Fruit fly (Drosophila melanogaster): Measurements from ENCODE around the gene CG14315.
A peak's percentile ranks its signal among the peaks of the same experiment; 100 is the strongest.

The CG14315 gene

DNA sequence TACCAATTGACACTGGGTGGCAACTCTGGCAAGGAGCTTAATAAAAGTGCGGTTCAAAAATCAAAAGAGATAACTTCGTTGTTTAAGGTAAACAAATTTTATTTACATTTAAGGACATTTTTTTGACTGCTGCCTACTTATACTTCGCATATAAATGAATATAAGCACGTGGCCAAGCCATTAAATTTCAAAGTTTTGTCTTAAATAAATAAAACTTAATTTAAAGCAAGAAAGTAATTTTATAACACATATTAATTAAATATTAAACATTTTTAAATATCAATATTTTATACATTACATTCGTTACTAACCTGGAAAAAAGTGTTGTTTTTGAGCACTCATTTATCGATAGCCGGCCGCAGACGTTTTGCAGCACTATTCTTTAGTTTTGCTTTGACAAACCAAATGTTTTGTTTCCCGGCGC is 30.2 kb downstream of the CG14315 start, which contains the start of the genes CG12321 and MED17 (continued):
- TF ChIP-seq Atf3 (GFP tag; optimal IDR thresholded peaks at IDR 0.05), result peak; percentile 22
- peak; percentile 88 for TF ChIP-seq CG18599 (GFP tag; optimal IDR thresholded peaks at IDR 0.05)
- no peak for TF ChIP-seq amos (GFP tag; IDR thresholded peaks at IDR 0.05; ENCODE audit: partially characterized antibody)
- peak; percentile 35 for TF ChIP-seq ERR (GFP tag; optimal IDR thresholded peaks at IDR 0.05)
- TF ChIP-seq CG3726 (GFP tag; IDR thresholded peaks at IDR 0.05), result peak; percentile 76; the same call in 2 of the 3 replicates
- no peak for TF ChIP-seq CG13894 (tag; optimal IDR thresholded peaks at IDR 0.05)
- peak; percentile 85 for TF ChIP-seq fd3F (GFP tag; optimal IDR thresholded peaks at IDR 0.05)
- TF ChIP-seq CG1647 (GFP tag; optimal IDR thresholded peaks at IDR 0.05), result peak; percentile 62
- TF ChIP-seq Kr (GFP tag; optimal IDR thresholded peaks at IDR 0.05), result no peak
- TF ChIP-seq CG10321 (GFP tag; IDR thresholded peaks at IDR 0.05), result peak; percentile 43; the same call in 1 of the 2 replicates
- TF ChIP-seq Xrp1 (GFP tag; IDR thresholded peaks at IDR 0.05), result peak; percentile 92
- no peak for TF ChIP-seq pan (optimal IDR thresholded peaks at IDR 0.05)
- peak in 1 of 2 experiments; percentile 88 for TF ChIP-seq pan (GFP tag; optimal IDR thresholded peaks at IDR 0.05 in 1 of 2, IDR thresholded peaks at IDR 0.05 in 1 of 2)
- TF ChIP-seq CG5953 (GFP tag; IDR thresholded peaks at IDR 0.05), result 0 out of 2 replicates have a peak, but pooled peaks have one; percentile 46
- TF ChIP-seq CG9727 (GFP tag; optimal IDR thresholded peaks at IDR 0.05), result peak; percentile 90
- TF ChIP-seq pnt (GFP tag; optimal IDR thresholded peaks at IDR 0.05), result peak; percentile 53
- TF ChIP-seq jing (GFP tag; optimal IDR thresholded peaks at IDR 0.05), result peak; percentile 69
- peak; percentile 94 for TF ChIP-seq Xbp1 (GFP tag; optimal IDR thresholded peaks at IDR 0.05)
- no peak for TF ChIP-seq NC2α (GFP tag; optimal IDR thresholded peaks at IDR 0.05)
- TF ChIP-seq CG3847 (GFP tag; IDR thresholded peaks at IDR 0.05), result peak; percentile 95
- peak; percentile 90 for TF ChIP-seq trem (tag; optimal IDR thresholded peaks at IDR 0.05)
- no peak for TF ChIP-seq br (optimal IDR thresholded peaks at IDR 0.05)
- no peak for TF ChIP-seq vnd (GFP tag; IDR thresholded peaks at IDR 0.05; ENCODE audit: partially characterized antibody)
- TF ChIP-seq D (optimal IDR thresholded peaks at IDR 0.05), result no peak
- TF ChIP-seq D (GFP tag; optimal IDR thresholded peaks at IDR 0.05), result peak; percentile 85
- TF ChIP-seq Bteb2 (GFP tag; optimal IDR thresholded peaks at IDR 0.05), result peak; percentile 66
- TF ChIP-seq ttk (GFP tag; IDR thresholded peaks at IDR 0.05), result peak; percentile 78
- TF ChIP-seq hbn (GFP tag; IDR thresholded peaks at IDR 0.05; ENCODE audit: partially characterized antibody), result no peak
- TF ChIP-seq CG11696 (GFP tag; IDR thresholded peaks at IDR 0.05), result peak; percentile 54; the same call in 1 of the 2 replicates
- peak; percentile 66 to 93 for TF ChIP-seq dpn (GFP tag; optimal IDR thresholded peaks at IDR 0.05)
- peak; percentile 4 for TF ChIP-seq Side (GFP tag; optimal IDR thresholded peaks at IDR 0.05)
- peak; percentile 66 for TF ChIP-seq CG16863 (GFP tag; optimal IDR thresholded peaks at IDR 0.05)
- TF ChIP-seq zf30C (GFP tag; optimal IDR thresholded peaks at IDR 0.05), result no peak
- peak; percentile 55 for TF ChIP-seq Lhr (GFP tag; optimal IDR thresholded peaks at IDR 0.05)
- no peak for TF ChIP-seq zen2 (GFP tag; IDR thresholded peaks at IDR 0.05; ENCODE audit: partially characterized antibody)
- TF ChIP-seq CG31365 (tag; optimal IDR thresholded peaks at IDR 0.05), result no peak
- TF ChIP-seq Fer2 (tag; optimal IDR thresholded peaks at IDR 0.05), result peak; percentile 71
- peak; percentile 29 for TF ChIP-seq Atf-2 (GFP tag; optimal IDR thresholded peaks at IDR 0.05)
- peak; percentile 80 for TF ChIP-seq CG11093 (GFP tag; IDR thresholded peaks at IDR 0.05)
- TF ChIP-seq Med (GFP tag), result peak; percentile 92
- peak; percentile 79 for TF ChIP-seq CG1233 (GFP tag; optimal IDR thresholded peaks at IDR 0.05)
- peak; percentile 82 for TF ChIP-seq ewg (GFP tag; optimal IDR thresholded peaks at IDR 0.05)
- peak; percentile 74 to 91 for TF ChIP-seq Hr51 (GFP tag; optimal IDR thresholded peaks at IDR 0.05)
- peak; percentile 87 for TF ChIP-seq CG14014 (GFP tag; IDR thresholded peaks at IDR 0.05)
- peak; percentile 82 for TF ChIP-seq CG11723 (GFP tag; optimal IDR thresholded peaks at IDR 0.05)
- TF ChIP-seq gem (tag; optimal IDR thresholded peaks at IDR 0.05), result peak; percentile 92
- peak; percentile 61 for TF ChIP-seq Poxn (GFP tag; IDR thresholded peaks at IDR 0.05)
- peak; percentile 34 for TF ChIP-seq Sry-δ (GFP tag; optimal IDR thresholded peaks at IDR 0.05)
- peak; percentile 81 for TF ChIP-seq CG6689 (GFP tag; IDR thresholded peaks at IDR 0.05)
- TF ChIP-seq nmo (GFP tag; optimal IDR thresholded peaks at IDR 0.05), result peak; percentile 94
- TF ChIP-seq eve (GFP tag; optimal IDR thresholded peaks at IDR 0.05), result no peak

Measured in whole organism, embryonic.